Fruit fly (Drosophila melanogaster) whole organism, embryonic: ENCODE measurements around the gene CG2691.

Experiments
- Atf-2 ChIP-seq: fragments of 200-800 bp; sonication (Bioruptor generic); optimal IDR thresholded peaks from 2 replicates; lab custom pipeline; 2016; ENCODE audit warnings: missing biosample characterization, missing genetic modification characterization
- Awh ChIP-seq: fragments of 200-800 bp; sonication (Bioruptor generic); IDR thresholded peaks from 2 replicates; pipeline ENCODE4, ENCODE4 v1.3.6; 2022; ENCODE audit warnings: missing biosample characterization, missing genetic modification characterization
- CG10267 ChIP-seq: fragments of 200-800 bp; sonication (Bioruptor generic); optimal IDR thresholded peaks from 2 replicates; lab custom pipeline; 2018; ENCODE audit warnings: missing biosample characterization, mild to moderate bottlenecking, missing genetic modification characterization, moderate library complexity
- CG10431 ChIP-seq: fragments of 200-800 bp; sonication (Bioruptor generic); optimal IDR thresholded peaks from 3 replicates; lab custom pipeline; 2018; ENCODE audit warnings: missing biosample characterization, mild to moderate bottlenecking, missing genetic modification characterization
- CG10959 ChIP-seq: fragments of 200-800 bp; sonication (Bioruptor generic); IDR thresholded peaks from 2 replicates; pipeline ENCODE4 v1.3.6; 2022; ENCODE audit warnings: missing biosample characterization, missing genetic modification characterization
- CG12744 ChIP-seq: fragments of 200-800 bp; sonication (Bioruptor generic); optimal IDR thresholded peaks from 2 replicates; lab custom pipeline; 2016; ENCODE audit warnings: missing biosample characterization, missing genetic modification characterization
- CG12769 ChIP-seq: fragments of 200-800 bp; sonication (Bioruptor generic); optimal IDR thresholded peaks from 2 replicates; lab custom pipeline; 2019; ENCODE audit warnings: missing biosample characterization, mild to moderate bottlenecking, missing genetic modification characterization, moderate library complexity
- CG16863 ChIP-seq: fragments of 200-800 bp; sonication (Bioruptor generic); optimal IDR thresholded peaks from 3 replicates; lab custom pipeline; 2016; ENCODE audit warnings: missing biosample characterization, missing genetic modification characterization
- CG18011 ChIP-seq: fragments of 200-800 bp; sonication (Bioruptor generic); optimal IDR thresholded peaks from 2 replicates; lab custom pipeline; 2017; ENCODE audit warnings: missing biosample characterization, missing genetic modification characterization, mild to moderate bottlenecking, moderate library complexity, missing genotype
- CG18262 ChIP-seq: fragments of 200-800 bp; optimal IDR thresholded peaks from 3 replicates; lab custom pipeline; 2019; ENCODE audit warnings: missing biosample characterization, mild to moderate bottlenecking, missing genetic modification characterization, moderate library complexity
- CG1832 ChIP-seq: fragments of 200-800 bp; sonication (Bioruptor generic); optimal IDR thresholded peaks from 2 replicates; lab custom pipeline; 2017; ENCODE audit warnings: missing biosample characterization, mild to moderate bottlenecking, missing genetic modification characterization, inconsistent platforms
- CG18599 ChIP-seq: fragments of 200-800 bp; sonication (Bioruptor generic); optimal IDR thresholded peaks from 3 replicates; lab custom pipeline; 2017; ENCODE audit warnings: missing biosample characterization, missing genetic modification characterization, mild to moderate bottlenecking, moderate library complexity, missing genetic modification reagents
- CG18764 ChIP-seq: fragments of 200-800 bp; sonication (Bioruptor generic); optimal IDR thresholded peaks from 3 replicates; lab custom pipeline; 2016; ENCODE audit warnings: missing biosample characterization, missing genetic modification characterization
- CG2199 ChIP-seq: fragments of 200-800 bp; sonication (Bioruptor generic); IDR thresholded peaks from 3 replicates; pipeline ENCODE4 v1.3.6; 2022; ENCODE audit warnings: missing biosample characterization, missing genetic modification characterization
- CG30403 ChIP-seq: fragments of 200-800 bp; sonication (Bioruptor generic); optimal IDR thresholded peaks from 3 replicates; lab custom pipeline; 2016; ENCODE audit warnings: missing biosample characterization, missing genetic modification characterization
- CG31224 ChIP-seq: fragments of 200-800 bp; sonication (Bioruptor generic); IDR thresholded peaks from 2 replicates; pipeline ENCODE4 v1.3.6; 2022; ENCODE audit warnings: missing biosample characterization, missing genetic modification characterization
- CG33213 ChIP-seq: fragments of 200-800 bp; sonication (Bioruptor generic); optimal IDR thresholded peaks from 3 replicates; lab custom pipeline; 2016; ENCODE audit warnings: missing biosample characterization, missing genetic modification characterization
- CG42726 ChIP-seq: fragments of 200-800 bp; sonication (Bioruptor generic); IDR thresholded peaks from 2 replicates; pipeline ENCODE4 v1.3.6; 2022; ENCODE audit warnings: missing biosample characterization, missing genetic modification characterization; ENCODE audit not compliant: partially characterized antibody
- CG4404 ChIP-seq: fragments of 200-800 bp; sonication (Bioruptor generic); IDR thresholded peaks from 2 replicates; pipeline ENCODE4 v1.3.6; 2022; ENCODE audit warnings: missing biosample characterization, missing genetic modification characterization
- CG7987 ChIP-seq: fragments of 200-800 bp; sonication (Bioruptor generic); optimal IDR thresholded peaks from 2 replicates; lab custom pipeline; 2018; ENCODE audit warnings: missing biosample characterization, mild to moderate bottlenecking, missing genetic modification characterization, moderate library complexity
- CG8765 ChIP-seq: fragments of 200-800 bp; sonication (Bioruptor generic); IDR thresholded peaks from 2 replicates; pipeline ENCODE4 v1.3.6; 2022; ENCODE audit warnings: missing biosample characterization, missing genetic modification characterization
- CG9817 ChIP-seq: fragments of 200-800 bp; sonication (Bioruptor generic); optimal IDR thresholded peaks from 2 replicates; lab custom pipeline; 2018; ENCODE audit warnings: missing biosample characterization, mild to moderate bottlenecking, missing genetic modification characterization, moderate library complexity
- CHES-1-like ChIP-seq: fragments of 200-800 bp; sonication (Bioruptor generic); optimal IDR thresholded peaks from 2 replicates; lab custom pipeline; 2016; ENCODE audit warnings: missing biosample characterization, missing genetic modification characterization
- Doc3 ChIP-seq: fragments of 200-800 bp; sonication (Bioruptor generic); IDR thresholded peaks from 3 replicates; pipeline ENCODE4 v1.3.6; 2022; ENCODE audit warnings: missing biosample characterization, missing genetic modification characterization; ENCODE audit not compliant: partially characterized antibody
- ERR ChIP-seq: fragments of 200-800 bp; sonication (Bioruptor generic); optimal IDR thresholded peaks from 2 replicates; lab custom pipeline; 2016; ENCODE audit warnings: missing biosample characterization, missing genetic modification characterization
- Elba2 ChIP-seq: fragments of 200-800 bp; sonication (Bioruptor generic); optimal IDR thresholded peaks from 3 replicates; lab custom pipeline; 2016; ENCODE audit warnings: missing biosample characterization, missing genetic modification characterization
- Ets65A ChIP-seq: fragments of 200-800 bp; sonication (Bioruptor generic); peaks from one replicate; lab custom pipeline; 2016; ENCODE audit warnings: missing biosample characterization, missing genetic modification characterization
- Mad ChIP-seq: fragments of 200-800 bp; sonication (Bioruptor generic); optimal IDR thresholded peaks from 2 replicates; lab custom pipeline; 2016; ENCODE audit warnings: missing biosample characterization, missing genetic modification characterization
- Poxn ChIP-seq: fragments of 200-800 bp; sonication (Bioruptor generic); IDR thresholded peaks from 2 replicates; pipeline ENCODE4 v1.3.6; 2022; ENCODE audit warnings: missing biosample characterization, missing genetic modification characterization
- Trl ChIP-seq, 3 experiments: fragments of >200 bp in 2 of 3; fragments of 200-800 bp in 1 of 3; sonication (Bioruptor generic) in 1 of 3; optimal IDR thresholded peaks; 2 replicates in 1 of 3; 3 replicates in 2 of 3; lab custom pipeline; 2016 to 2017; ENCODE audit warnings: missing biosample characterization in 1 of 3, missing genetic modification characterization in 1 of 3
- caup ChIP-seq: fragments of 200-800 bp; sonication (Bioruptor generic); optimal IDR thresholded peaks from 3 replicates; lab custom pipeline; 2017; ENCODE audit warnings: missing biosample characterization, mild to moderate bottlenecking, missing genetic modification characterization, moderate library complexity; ENCODE audit not compliant: severe bottlenecking
- chif ChIP-seq, 2 experiments: fragments of 200-800 bp; sonication (Bioruptor generic); optimal IDR thresholded peaks; 3 replicates each; lab custom pipeline; 2016; ENCODE audit warnings: missing biosample characterization in 2 of 2, missing genetic modification characterization in 2 of 2
- chn ChIP-seq: fragments of 200-800 bp; sonication (Bioruptor generic); optimal IDR thresholded peaks from 2 replicates; lab custom pipeline; 2016; ENCODE audit warnings: missing biosample characterization, missing genetic modification characterization
- croc ChIP-seq: fragments of 200-800 bp; sonication (Bioruptor generic); conservative IDR thresholded peaks from 3 replicates; pipeline ENCODE4 v1.3.6; 2022; ENCODE audit warnings: missing biosample characterization, missing genetic modification characterization
- dmrt11E ChIP-seq: fragments of 200-800 bp; sonication (Bioruptor generic); optimal IDR thresholded peaks from 3 replicates; lab custom pipeline; 2018; ENCODE audit warnings: missing biosample characterization, mild to moderate bottlenecking, missing genetic modification characterization, moderate library complexity
- grn ChIP-seq: fragments of 200-800 bp; sonication (Bioruptor generic); optimal IDR thresholded peaks from 3 replicates; lab custom pipeline; 2017; ENCODE audit warnings: missing biosample characterization, missing genetic modification characterization
- gsb-n ChIP-seq: fragments of 200-800 bp; sonication (Bioruptor generic); optimal IDR thresholded peaks from 3 replicates; lab custom pipeline; 2018; ENCODE audit warnings: missing biosample characterization, mild to moderate bottlenecking, missing genetic modification characterization
- gt ChIP-seq: fragments of 200-800 bp; sonication (Bioruptor generic); IDR thresholded peaks from 2 replicates; pipeline ENCODE4 v1.3.6; 2022; ENCODE audit warnings: missing biosample characterization, missing genetic modification characterization
- hbn ChIP-seq: fragments of 200-800 bp; sonication (Bioruptor generic); IDR thresholded peaks from 2 replicates; pipeline ENCODE4 v1.3.6; 2022; ENCODE audit warnings: missing biosample characterization, missing genetic modification characterization; ENCODE audit not compliant: partially characterized antibody
- ind ChIP-seq: fragments of 200-800 bp; sonication (Bioruptor generic); optimal IDR thresholded peaks from 3 replicates; lab custom pipeline; 2016; ENCODE audit warnings: missing biosample characterization, missing genetic modification characterization
- jigr1 ChIP-seq: fragments of 200-800 bp; sonication (Bioruptor generic); IDR thresholded peaks from 3 replicates; pipeline ENCODE4 v1.3.6; 2022; ENCODE audit warnings: missing biosample characterization, missing genetic modification characterization
- kay ChIP-seq: fragments of 200-800 bp; sonication (Bioruptor generic); optimal IDR thresholded peaks from 2 replicates; lab custom pipeline; 2016; ENCODE audit warnings: missing biosample characterization, missing genetic modification characterization
- lov ChIP-seq, 2 experiments: fragments of 200-800 bp in 1 of 2; fragments of >200 bp in 1 of 2; sonication (Bioruptor generic) in 1 of 2; IDR thresholded peaks in 1 of 2; optimal IDR thresholded peaks in 1 of 2; 2 replicates in 1 of 2; 3 replicates in 1 of 2; pipeline versions ENCODE4 v1.3.6 to Lab custom; 2017 to 2022; ENCODE audit warnings: missing biosample characterization in 1 of 2, missing genetic modification characterization in 1 of 2
- pros ChIP-seq: fragments of 200-800 bp; sonication (Bioruptor generic); optimal IDR thresholded peaks from 3 replicates; lab custom pipeline; 2019; ENCODE audit warnings: missing biosample characterization, mild to moderate bottlenecking, missing genetic modification characterization, moderate library complexity
- seq ChIP-seq: fragments of 200-800 bp; sonication (Bioruptor generic); IDR thresholded peaks from 2 replicates; pipeline ENCODE4 v1.3.6; 2022; ENCODE audit warnings: missing biosample characterization, missing genetic modification characterization
- trh ChIP-seq: fragments of 200-800 bp; sonication (Bioruptor generic); optimal IDR thresholded peaks from 2 replicates; lab custom pipeline; 2016; ENCODE audit warnings: missing biosample characterization, missing genetic modification characterization
- ttk ChIP-seq: fragments of 200-800 bp; sonication (Bioruptor generic); IDR thresholded peaks from 2 replicates; pipeline ENCODE4 v2.1.2; 2022; ENCODE audit warnings: missing biosample characterization, missing genetic modification characterization
- vfl ChIP-seq: fragments of 200-800 bp; sonication (Bioruptor generic); optimal IDR thresholded peaks from 2 replicates; lab custom pipeline; 2016; ENCODE audit warnings: missing biosample characterization, missing genetic modification characterization

CG2691 gene

DNA sequence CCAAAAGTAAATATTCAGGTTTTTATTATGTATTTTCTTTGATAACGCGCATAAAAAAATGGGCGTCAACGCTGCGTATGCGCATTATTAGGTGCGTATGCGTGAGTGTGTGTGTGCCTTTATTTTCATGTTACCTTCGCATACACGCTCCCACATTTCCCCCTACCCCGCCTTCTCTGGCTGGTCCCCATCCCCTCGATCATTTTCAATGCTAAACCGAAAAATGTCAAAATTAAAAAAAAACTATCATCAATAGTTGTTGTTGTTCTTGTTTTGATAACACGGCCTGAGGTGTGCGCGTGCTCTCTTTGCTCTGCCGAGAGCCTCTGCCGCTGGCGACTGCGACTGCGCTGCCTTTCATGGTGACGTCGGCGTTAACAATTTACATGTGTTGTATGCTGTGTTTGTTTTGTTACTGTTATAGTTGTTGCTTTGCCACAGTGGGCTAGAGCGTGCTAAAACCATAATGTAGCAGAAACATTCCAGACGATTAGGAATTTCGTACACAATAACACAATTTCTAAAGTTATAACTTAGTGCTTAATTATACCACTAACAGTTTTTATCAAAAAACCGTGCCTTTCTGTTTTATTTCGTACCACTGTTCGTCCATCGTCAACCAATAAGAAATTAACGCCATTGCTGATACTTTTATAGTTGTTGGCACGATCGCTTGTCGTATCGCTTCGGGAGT, 15.9 kb upstream of the CG2691 start (continued):
- TF ChIP-seq Mad (GFP tag; lab: Kevin White, UChicago) = peak; percentile 98
- peak; percentile 98 for TF ChIP-seq gsb-n
- peak; percentile 94 for TF ChIP-seq trh (GFP tag; lab: Kevin White, UChicago)
- peak; percentile 97 for TF ChIP-seq croc (GFP tag; lab: Robert Waterston, UW)
- peak; percentile 99 for TF ChIP-seq chn (GFP tag; lab: Kevin White, UChicago)
- peak; percentile 98 for TF ChIP-seq CG9817 (tag; lab: Kevin White, UChicago)
- TF ChIP-seq CG33213 (GFP tag; lab: Kevin White, UChicago) = peak; percentile 99
- TF ChIP-seq CG12769 (tag; lab: Kevin White, UChicago) = peak; percentile 99
- TF ChIP-seq dmrt11E = peak; percentile 93
- TF ChIP-seq CG18011 (GFP tag; lab: Kevin White, UChicago) = peak; percentile 91
- peak; percentile 99 for TF ChIP-seq seq
- peak; percentile 97 for TF ChIP-seq kay (GFP tag; lab: Kevin White, UChicago)
- peak; percentile 98 for TF ChIP-seq jigr1 (GFP tag; lab: Robert Waterston, UW)
- peak; percentile 96 for TF ChIP-seq CG7987 (GFP tag; lab: Kevin White, UChicago)
- peak; percentile 97 for TF ChIP-seq CG8765 (GFP tag; lab: Robert Waterston, UW)
- TF ChIP-seq CG30403 = peak; percentile 98
- TF ChIP-seq ind = peak; percentile 99
- peak; percentile 86 for TF ChIP-seq grn (GFP tag; lab: Kevin White, UChicago)
- peak; percentile 99 for TF ChIP-seq Atf-2 (GFP tag; lab: Kevin White, UChicago)
- peak; percentile 96 for TF ChIP-seq gt (GFP tag; lab: Robert Waterston, UW)
- peak in 1 of 2 experiments; percentile 61 for TF ChIP-seq Trl (optimal IDR thresholded peaks at IDR 0.05; lab: Kevin White, UChicago)
- TF ChIP-seq Trl (GFP tag; optimal IDR thresholded peaks at IDR 0.05; lab: Kevin White, UChicago) = peak; percentile 99
- peak; percentile 99 for TF ChIP-seq CG2199 (GFP tag; lab: Robert Waterston, UW)
- peak; percentile 100 for TF ChIP-seq Ets65A (GFP tag; lab: Kevin White, UChicago)
- peak; percentile 98 for TF ChIP-seq CG18764 (GFP tag; lab: Kevin White, UChicago)
- TF ChIP-seq CG4404 (GFP tag; lab: Robert Waterston, UW) = peak; percentile 96
- TF ChIP-seq Elba2 (GFP tag; lab: Kevin White, UChicago) = peak; percentile 82
- peak; percentile 99 for TF ChIP-seq ttk (GFP tag; lab: Robert Waterston, UW)
- TF ChIP-seq caup = peak; percentile 98
- TF ChIP-seq CG18599 = peak; percentile 99
- no peak for TF ChIP-seq lov (optimal IDR thresholded peaks at IDR 0.05; lab: Kevin White, UChicago)
- TF ChIP-seq lov (GFP tag; IDR thresholded peaks at IDR 0.05; lab: Robert Waterston, UW) = peak; percentile 99
- TF ChIP-seq CG10267 (tag; lab: Kevin White, UChicago) = peak; percentile 95
- peak; percentile 97 for TF ChIP-seq vfl (GFP tag; lab: Kevin White, UChicago)
- TF ChIP-seq CG10959 (GFP tag; lab: Robert Waterston, UW) = peak; percentile 97
- TF ChIP-seq ERR (GFP tag; lab: Kevin White, UChicago) = peak; percentile 97
- TF ChIP-seq Doc3 (GFP tag; lab: Robert Waterston, UW) = no peak
- no peak for TF ChIP-seq CG1832 (GFP tag; lab: Kevin White, UChicago)
- peak; percentile 99 for TF ChIP-seq CHES-1-like (GFP tag; lab: Kevin White, UChicago)
- peak; percentile 99 for TF ChIP-seq CG18262 (tag; lab: Kevin White, UChicago)
- peak; percentile 94 for TF ChIP-seq Poxn (GFP tag; lab: Robert Waterston, UW)
- peak; percentile 99 for TF ChIP-seq CG16863 (GFP tag; lab: Kevin White, UChicago)
- TF ChIP-seq hbn (GFP tag; lab: Robert Waterston, UW) = no peak; the same call in 1 of the 2 replicates
- peak; percentile 98 for TF ChIP-seq CG12744 (GFP tag; lab: Kevin White, UChicago)
- TF ChIP-seq chif (GFP tag; optimal IDR thresholded peaks at IDR 0.05; lab: Kevin White, UChicago) = peak; percentile 98 to 99
- peak; percentile 96 for TF ChIP-seq CG10431 (GFP tag; lab: Kevin White, UChicago)
- peak; percentile 99 for TF ChIP-seq Awh (GFP tag; lab: Robert Waterston, UW)
- peak; percentile 96 for TF ChIP-seq CG31224 (GFP tag; lab: Robert Waterston, UW)
- TF ChIP-seq pros (GFP tag; lab: Kevin White, UChicago) = peak; percentile 66
- TF ChIP-seq CG42726 (GFP tag; lab: Robert Waterston, UW) = peak; percentile 14; the same call in 1 of the 2 replicates
